Fruit fly (Drosophila melanogaster): Measurements from ENCODE around the gene mRpL20.
A peak's percentile ranks its signal among the peaks of the same experiment; 100 is the strongest.

- peak; percentile 3 for TF ChIP-seq bab1 (GFP tag; optimal IDR thresholded peaks at IDR 0.05)
- no peak for TF ChIP-seq toe (GFP tag; optimal IDR thresholded peaks at IDR 0.05)
- no peak for TF ChIP-seq Hr96 (GFP tag; optimal IDR thresholded peaks at IDR 0.05)
- TF ChIP-seq kay (GFP tag; ENCODE audit: borderline replicate concordance): no peak
- no peak for TF ChIP-seq Clk (GFP tag; optimal IDR thresholded peaks at IDR 0.05)
- TF ChIP-seq CG7045 (GFP tag; optimal IDR thresholded peaks at IDR 0.05): no peak
- TF ChIP-seq cic (GFP tag; optimal IDR thresholded peaks at IDR 0.05): no peak
Observed at dm6 chr3L:13040849-13041248, 23.2 kb upstream of the mRpL20 start.

Measured in whole organism, adult.